Comparison of ENCODE assay signal across 1 fruit fly cellular context in genomic region chr3R:31213227-31213626, dm6.
TF ChIP-seq lines count a peak whose summit lies in the region.

TSS of gene Zwilch (minus strand) at chr3R:31213376.
TSS of gene CG1542 (plus strand) at chr3R:31213458.

TF ChIP-seq in whole organism, embryonic, 481 proteins besides CTCF, POLR2A, EP300 and RAD21 (continued from another document):
- TF ChIP-seq odd (GFP tag; optimal IDR thresholded peaks at IDR 0.05; lab: Kevin White, UChicago) (no peak), Nf-YC (tag; optimal IDR thresholded peaks at IDR 0.05; lab: Kevin White, UChicago) (no peak), pho (GFP tag; optimal IDR thresholded peaks at IDR 0.05; lab: Kevin White, UChicago) (no peak), mld (GFP tag; IDR thresholded peaks at IDR 0.05; lab: Robert Waterston, UW; ENCODE audit: partially characterized antibody) (no peak), E2f1 (GFP tag; IDR thresholded peaks at IDR 0.05; lab: Robert Waterston, UW) (no peak), aop (GFP tag; IDR thresholded peaks at IDR 0.05; lab: Robert Waterston, UW) (no peak), croc (GFP tag; conservative IDR thresholded peaks at IDR 0.05; lab: Robert Waterston, UW) (no peak), Hr78 (GFP tag; optimal IDR thresholded peaks at IDR 0.05; lab: Kevin White, UChicago) (no peak), lab (GFP tag; optimal IDR thresholded peaks at IDR 0.05; lab: Kevin White, UChicago) (no peak), trem (tag; optimal IDR thresholded peaks at IDR 0.05; lab: Kevin White, UChicago) (peak; percentile 78), bab2 (GFP tag; optimal IDR thresholded peaks at IDR 0.05; lab: Kevin White, UChicago) (no peak), gt (GFP tag; IDR thresholded peaks at IDR 0.05; lab: Robert Waterston, UW) (no peak), CG3163 (GFP tag; optimal IDR thresholded peaks at IDR 0.05; lab: Kevin White, UChicago) (no peak), Dp (GFP tag; optimal IDR thresholded peaks at IDR 0.05; lab: Kevin White, UChicago) (peak; percentile 93), pros (GFP tag; optimal IDR thresholded peaks at IDR 0.05; lab: Kevin White, UChicago) (no peak), CHES-1-like (GFP tag; optimal IDR thresholded peaks at IDR 0.05; lab: Kevin White, UChicago) (peak; percentile 9), phol (tag; optimal IDR thresholded peaks at IDR 0.05; lab: Kevin White, UChicago) (no peak), CG17912 (GFP tag; optimal IDR thresholded peaks at IDR 0.05; lab: Kevin White, UChicago) (no peak), CG12769 (tag; optimal IDR thresholded peaks at IDR 0.05; lab: Kevin White, UChicago) (no peak), lilli (GFP tag; optimal IDR thresholded peaks at IDR 0.05; lab: Kevin White, UChicago) (no peak)
